Fruit fly (Drosophila melanogaster): ENCODE results near the gene CG5455.

DNA sequence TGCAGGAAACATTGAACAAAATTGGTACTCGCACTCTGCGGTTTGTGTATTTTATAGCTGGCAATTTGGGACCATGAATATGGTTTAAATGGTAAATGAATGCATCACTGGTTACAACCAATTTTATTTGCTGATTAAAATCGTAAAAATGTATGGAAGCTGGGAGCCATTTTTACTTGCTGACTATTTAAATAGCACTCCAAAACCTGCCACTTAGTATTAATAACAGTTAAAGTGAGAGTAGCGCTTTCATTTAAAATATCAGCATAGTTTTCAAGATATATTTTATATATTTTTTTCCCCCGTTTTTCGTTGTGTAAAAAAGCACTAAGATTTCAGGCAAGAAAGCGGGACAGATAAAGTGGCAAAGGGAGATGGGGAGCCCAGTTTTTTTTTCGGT is 23.2 kb downstream of the CG5455 start:
- TF ChIP-seq kay (GFP tag; ENCODE audit: borderline replicate concordance) (no peak), CG5204 (GFP tag; optimal IDR thresholded peaks at IDR 0.05) (no peak), CG12768 (GFP tag; optimal IDR thresholded peaks at IDR 0.05) (no peak), toe (GFP tag; optimal IDR thresholded peaks at IDR 0.05) (no peak)

Data from whole organism, adult.